Fruit fly (Drosophila melanogaster) whole organism, embryonic: ENCODE data around the gene srp.

Experiments used
- Atf3 ChIP-seq: fragments of 200-800 bp; sonication (Bioruptor generic); optimal IDR thresholded peaks from 3 replicates; lab custom pipeline; 2016; ENCODE audit warnings: missing biosample characterization, missing genetic modification characterization
- Bgb ChIP-seq: fragments of 200-800 bp; sonication (Bioruptor generic); IDR thresholded peaks from 2 replicates; pipeline ENCODE4 v1.3.6; 2022; ENCODE audit warnings: missing biosample characterization, missing genetic modification characterization; ENCODE audit not compliant: partially characterized antibody
- Blimp-1 ChIP-seq: fragments of 200-800 bp; sonication (Bioruptor generic); optimal IDR thresholded peaks from 3 replicates; lab custom pipeline; 2018; ENCODE audit warnings: missing biosample characterization, missing genetic modification characterization, mild to moderate bottlenecking, moderate library complexity, missing genetic modification reagents
- CG10654 ChIP-seq: fragments of 200-800 bp; sonication (Bioruptor generic); optimal IDR thresholded peaks from 2 replicates; lab custom pipeline; 2016; ENCODE audit warnings: missing biosample characterization, missing genetic modification characterization
- CG11247 ChIP-seq: fragments of 200-800 bp; sonication (Bioruptor generic); IDR thresholded peaks from 2 replicates; pipeline ENCODE4 v1.3.6; 2022; ENCODE audit warnings: missing biosample characterization, missing genetic modification characterization
- CG11723 ChIP-seq: fragments of 200-800 bp; sonication (Bioruptor generic); optimal IDR thresholded peaks from 2 replicates; lab custom pipeline; 2017; ENCODE audit warnings: missing biosample characterization, mild to moderate bottlenecking, missing genetic modification characterization
- CG1233 ChIP-seq: fragments of 200-800 bp; sonication (Bioruptor generic); optimal IDR thresholded peaks from 4 replicates; lab custom pipeline; 2018; ENCODE audit warnings: missing biosample characterization, mild to moderate bottlenecking, missing genetic modification characterization
- CG15514 ChIP-seq: fragments of 200-800 bp; sonication (Bioruptor generic); optimal IDR thresholded peaks from 3 replicates; lab custom pipeline; 2017; ENCODE audit warnings: missing biosample characterization, missing genetic modification characterization, mild to moderate bottlenecking, moderate library complexity, missing genetic modification reagents
- CG15601 ChIP-seq: fragments of 200-800 bp; sonication (Bioruptor generic); optimal IDR thresholded peaks from 3 replicates; lab custom pipeline; 2019; ENCODE audit warnings: missing biosample characterization, mild to moderate bottlenecking, missing genetic modification characterization, moderate library complexity
- CG1602 ChIP-seq: fragments of 200-800 bp; sonication (Bioruptor generic); optimal IDR thresholded peaks from 3 replicates; lab custom pipeline; 2016; ENCODE audit warnings: missing biosample characterization, missing genetic modification characterization
- CG17359 ChIP-seq: fragments of 200-800 bp; sonication (Bioruptor generic); optimal IDR thresholded peaks from 3 replicates; lab custom pipeline; 2018; ENCODE audit warnings: missing biosample characterization, mild to moderate bottlenecking, missing genetic modification characterization, moderate library complexity
- CG18476 ChIP-seq: fragments of 200-800 bp; sonication (Bioruptor generic); optimal IDR thresholded peaks from 2 replicates; lab custom pipeline; 2016; ENCODE audit warnings: missing biosample characterization, mild to moderate bottlenecking, missing genetic modification characterization
- CG18619 ChIP-seq: fragments of 200-800 bp; sonication (Bioruptor generic); optimal IDR thresholded peaks from 3 replicates; lab custom pipeline; 2017; ENCODE audit warnings: missing biosample characterization, mild to moderate bottlenecking, missing genetic modification characterization
- CG2678 ChIP-seq: fragments of 200-800 bp; sonication (Bioruptor generic); optimal IDR thresholded peaks from 3 replicates; lab custom pipeline; 2019; ENCODE audit warnings: missing biosample characterization, mild to moderate bottlenecking, missing genetic modification characterization, moderate library complexity
- CG31441 ChIP-seq: fragments of 200-800 bp; sonication (Bioruptor generic); IDR thresholded peaks from 2 replicates; pipeline ENCODE4 v1.3.6; 2022; ENCODE audit warnings: missing biosample characterization, missing genetic modification characterization
- CG3726 ChIP-seq: fragments of 200-800 bp; sonication (Bioruptor generic); IDR thresholded peaks from 3 replicates; pipeline ENCODE4, ENCODE4 v1.3.6; 2022; ENCODE audit warnings: missing biosample characterization, missing genetic modification characterization
- CG7745 ChIP-seq: fragments of 200-800 bp; sonication (Bioruptor generic); optimal IDR thresholded peaks from 2 replicates; lab custom pipeline; 2018; ENCODE audit warnings: missing biosample characterization, mild to moderate bottlenecking, missing genetic modification characterization, moderate library complexity
- CG8281 ChIP-seq: fragments of 200-800 bp; sonication (Bioruptor generic); optimal IDR thresholded peaks from 2 replicates; lab custom pipeline; 2018; ENCODE audit warnings: missing biosample characterization, mild to moderate bottlenecking, missing genetic modification characterization, moderate library complexity
- CG8359 ChIP-seq: fragments of 200-800 bp; sonication (Bioruptor generic); optimal IDR thresholded peaks from 2 replicates; lab custom pipeline; 2017; ENCODE audit warnings: missing biosample characterization, mild to moderate bottlenecking, missing genetic modification characterization, borderline replicate concordance
- CG8924 ChIP-seq: fragments of 200-800 bp; optimal IDR thresholded peaks from 3 replicates; lab custom pipeline; 2019; ENCODE audit warnings: missing biosample characterization, mild to moderate bottlenecking, missing genetic modification characterization, moderate library complexity
- CrebB ChIP-seq: fragments of 200-800 bp; sonication (Bioruptor generic); optimal IDR thresholded peaks from 3 replicates; lab custom pipeline; 2018; ENCODE audit warnings: missing biosample characterization, mild to moderate bottlenecking, missing genetic modification characterization
- Dad ChIP-seq: fragments of 200-800 bp; sonication (Bioruptor generic); optimal IDR thresholded peaks from 3 replicates; lab custom pipeline; 2016; ENCODE audit warnings: missing biosample characterization, missing genetic modification characterization
- Dfd ChIP-seq, 2 experiments: fragments of >200 bp; optimal IDR thresholded peaks; 2 replicates each; lab custom pipeline; 2017; ENCODE audit warnings: missing biosample characterization in 2 of 2, missing genetic modification characterization in 2 of 2
- Dip3 ChIP-seq: fragments of 200-800 bp; sonication (Bioruptor generic); optimal IDR thresholded peaks from 3 replicates; lab custom pipeline; 2016; ENCODE audit warnings: missing biosample characterization, missing genetic modification characterization
- Elba2 ChIP-seq: fragments of 200-800 bp; sonication (Bioruptor generic); optimal IDR thresholded peaks from 3 replicates; lab custom pipeline; 2016; ENCODE audit warnings: missing biosample characterization, missing genetic modification characterization
- HmgD ChIP-seq: fragments of 200-800 bp; sonication (Bioruptor generic); optimal IDR thresholded peaks from 3 replicates; lab custom pipeline; 2016; ENCODE audit warnings: missing biosample characterization, missing genetic modification characterization
- Sry-β ChIP-seq: fragments of 200-800 bp; sonication (Bioruptor generic); optimal IDR thresholded peaks from 2 replicates; lab custom pipeline; 2018; ENCODE audit warnings: missing biosample characterization, mild to moderate bottlenecking, missing genetic modification characterization, moderate library complexity
- bigmax ChIP-seq: fragments of 200-800 bp; sonication (Bioruptor generic); optimal IDR thresholded peaks from 2 replicates; lab custom pipeline; 2018; ENCODE audit warnings: missing biosample characterization, mild to moderate bottlenecking, missing genetic modification characterization
- bowl ChIP-seq: fragments of 200-800 bp; sonication (Bioruptor generic); IDR thresholded peaks from 2 replicates; pipeline ENCODE4 v1.3.6; 2022; ENCODE audit warnings: missing biosample characterization, missing genetic modification characterization
- btn ChIP-seq: fragments of 200-800 bp; sonication (Bioruptor generic); optimal IDR thresholded peaks from 2 replicates; lab custom pipeline; 2016; ENCODE audit warnings: missing biosample characterization, missing genetic modification characterization
- chm ChIP-seq: fragments of 200-800 bp; sonication (Bioruptor generic); IDR thresholded peaks from 2 replicates; pipeline ENCODE4 v1.3.6; 2022; ENCODE audit warnings: missing biosample characterization, missing genetic modification characterization
- corto ChIP-seq: fragments of 200-800 bp; sonication (Bioruptor generic); optimal IDR thresholded peaks from 2 replicates; lab custom pipeline; 2016; ENCODE audit warnings: missing biosample characterization, mild to moderate bottlenecking, missing genetic modification characterization, moderate library complexity
- cwo ChIP-seq: fragments of 200-800 bp; sonication (Bioruptor generic); optimal IDR thresholded peaks from 3 replicates; lab custom pipeline; 2017; ENCODE audit warnings: missing biosample characterization, missing genetic modification characterization, mild to moderate bottlenecking, moderate library complexity, missing genetic modification reagents
- da ChIP-seq: fragments of 200-800 bp; sonication (Bioruptor generic); optimal IDR thresholded peaks from 2 replicates; lab custom pipeline; 2016; ENCODE audit warnings: missing biosample characterization, missing genetic modification characterization
- disco-r ChIP-seq: fragments of 200-800 bp; sonication (Bioruptor generic); optimal IDR thresholded peaks from 2 replicates; lab custom pipeline; 2016; ENCODE audit warnings: missing biosample characterization, missing genetic modification characterization
- en ChIP-seq: fragments of 200-800 bp; sonication (Bioruptor generic); optimal IDR thresholded peaks from 2 replicates; lab custom pipeline; 2016; ENCODE audit warnings: missing biosample characterization, missing genetic modification characterization
- eve ChIP-seq, 2 experiments: fragments of >200 bp; optimal IDR thresholded peaks; 2 replicates each; lab custom pipeline; 2017; ENCODE audit warnings: missing biosample characterization in 2 of 2, missing genetic modification characterization in 2 of 2
- exex ChIP-seq: fragments of 200-800 bp; sonication (Bioruptor generic); optimal IDR thresholded peaks from 4 replicates; lab custom pipeline; 2018; ENCODE audit warnings: missing biosample characterization, mild to moderate bottlenecking, missing genetic modification characterization, moderate library complexity
- eyg ChIP-seq: fragments of 200-800 bp; sonication (Bioruptor generic); optimal IDR thresholded peaks from 3 replicates; lab custom pipeline; 2016; ENCODE audit warnings: missing biosample characterization, missing genetic modification characterization
- fd102C ChIP-seq: fragments of 200-800 bp; sonication (Bioruptor generic); optimal IDR thresholded peaks from 2 replicates; lab custom pipeline; 2018; ENCODE audit warnings: missing biosample characterization, mild to moderate bottlenecking, missing genetic modification characterization, moderate library complexity
- ftz-f1 ChIP-seq: fragments of 200-800 bp; sonication (Bioruptor generic); optimal IDR thresholded peaks from 2 replicates; lab custom pipeline; 2016; ENCODE audit warnings: missing biosample characterization, missing genetic modification characterization
- nau ChIP-seq: fragments of 200-800 bp; sonication (Bioruptor generic); optimal IDR thresholded peaks from 3 replicates; lab custom pipeline; 2017; ENCODE audit warnings: missing biosample characterization, mild to moderate bottlenecking, missing genetic modification characterization, missing genetic modification reagents
- onecut ChIP-seq: fragments of 200-800 bp; sonication (Bioruptor generic); IDR thresholded peaks from 2 replicates; pipeline ENCODE4 v1.3.6; 2022; ENCODE audit warnings: missing biosample characterization, missing genetic modification characterization
- pho ChIP-seq: fragments of 200-800 bp; sonication (Bioruptor generic); optimal IDR thresholded peaks from 2 replicates; lab custom pipeline; 2016; ENCODE audit warnings: missing biosample characterization, missing genetic modification characterization
- pnt ChIP-seq: fragments of 200-800 bp; sonication (Bioruptor generic); optimal IDR thresholded peaks from 3 replicates; lab custom pipeline; 2016; ENCODE audit warnings: missing biosample characterization, missing genetic modification characterization
- pum ChIP-seq: fragments of 200-800 bp; sonication (Bioruptor generic); optimal IDR thresholded peaks from 2 replicates; lab custom pipeline; 2016; ENCODE audit warnings: missing biosample characterization, missing genetic modification characterization
- ro ChIP-seq: fragments of 200-800 bp; sonication (Bioruptor generic); IDR thresholded peaks from 2 replicates; pipeline ENCODE4 v1.3.6; 2022; ENCODE audit warnings: missing biosample characterization, missing genetic modification characterization
- row ChIP-seq: fragments of 200-800 bp; sonication (Bioruptor generic); IDR thresholded peaks from 3 replicates; pipeline ENCODE4 v1.3.6; 2022; ENCODE audit warnings: missing biosample characterization, missing genetic modification characterization
- salm ChIP-seq: fragments of 200-800 bp; sonication (Bioruptor generic); optimal IDR thresholded peaks from 2 replicates; lab custom pipeline; 2018; ENCODE audit warnings: missing biosample characterization, mild to moderate bottlenecking, missing genetic modification characterization
- seq ChIP-seq: fragments of 200-800 bp; sonication (Bioruptor generic); IDR thresholded peaks from 2 replicates; pipeline ENCODE4 v1.3.6; 2022; ENCODE audit warnings: missing biosample characterization, missing genetic modification characterization
- sima ChIP-seq: fragments of 200-800 bp; sonication (Bioruptor generic); optimal IDR thresholded peaks from 2 replicates; lab custom pipeline; 2016; ENCODE audit warnings: missing biosample characterization, missing genetic modification characterization
- z ChIP-seq: fragments of 200-800 bp; sonication (Bioruptor generic); IDR thresholded peaks from 3 replicates; pipeline ENCODE4 v1.3.6; 2022; ENCODE audit warnings: missing biosample characterization, missing genetic modification characterization

Gene srp

dm6 chr3R:15974235-15974634, 11.7 kb upstream of the srp start (continued):
- TF ChIP-seq Atf3 (GFP tag; lab: Kevin White, UChicago), result peak; percentile 65
- TF ChIP-seq nau (GFP tag; lab: Kevin White, UChicago), result peak; percentile 75
- peak; percentile 75 for TF ChIP-seq btn (GFP tag; lab: Kevin White, UChicago)
- TF ChIP-seq bigmax (GFP tag; lab: Kevin White, UChicago), result no peak
- TF ChIP-seq CG11723, result peak; percentile 59
- no peak for TF ChIP-seq Elba2 (GFP tag; lab: Kevin White, UChicago)
- TF ChIP-seq CG15601 (tag; lab: Kevin White, UChicago), result peak; percentile 63
- TF ChIP-seq pum (GFP tag; lab: Kevin White, UChicago), result peak; percentile 77
- no peak for TF ChIP-seq CG3726 (GFP tag; lab: Robert Waterston, UW)
- peak; percentile 59 for TF ChIP-seq CG18476 (GFP tag; lab: Kevin White, UChicago)
- TF ChIP-seq ro (GFP tag; lab: Robert Waterston, UW), result no peak
- peak; percentile 48 for TF ChIP-seq CG8359
- TF ChIP-seq Dfd (GFP tag; optimal IDR thresholded peaks at IDR 0.05; lab: Kevin White, UChicago), result no peak
- TF ChIP-seq en (GFP tag; lab: Kevin White, UChicago), result peak; percentile 62
- no peak for TF ChIP-seq fd102C
- TF ChIP-seq CG11247, result no peak
- TF ChIP-seq seq (GFP tag; lab: Robert Waterston, UW), result no peak
- TF ChIP-seq row (GFP tag; lab: Robert Waterston, UW), result no peak
- no peak for TF ChIP-seq chm
- TF ChIP-seq sima (GFP tag; lab: Kevin White, UChicago), result peak; percentile 42
- TF ChIP-seq exex (tag; lab: Kevin White, UChicago), result peak; percentile 15
- peak; percentile 91 for TF ChIP-seq CG2678 (tag; lab: Kevin White, UChicago)
- peak; percentile 82 for TF ChIP-seq CG8924 (tag; lab: Kevin White, UChicago)
- no peak for TF ChIP-seq bowl
- no peak for TF ChIP-seq eve (GFP tag; optimal IDR thresholded peaks at IDR 0.05; lab: Kevin White, UChicago)
- TF ChIP-seq disco-r (GFP tag; lab: Kevin White, UChicago), result peak; percentile 50
- peak; percentile 76 for TF ChIP-seq eyg
- TF ChIP-seq Dip3, result peak; percentile 58
- TF ChIP-seq CG1602 (GFP tag; lab: Kevin White, UChicago), result peak; percentile 68
- TF ChIP-seq z (GFP tag; lab: Robert Waterston, UW), result no peak
- TF ChIP-seq salm (tag; lab: Kevin White, UChicago), result peak; percentile 76
- peak; percentile 74 for TF ChIP-seq CG18619 (GFP tag; lab: Kevin White, UChicago)
- peak; percentile 69 for TF ChIP-seq da (GFP tag; lab: Kevin White, UChicago)
- TF ChIP-seq Blimp-1 (GFP tag; lab: Kevin White, UChicago), result peak; percentile 80
- TF ChIP-seq CG8281 (tag; lab: Kevin White, UChicago), result peak; percentile 60
- peak; percentile 71 for TF ChIP-seq CG1233
- no peak for TF ChIP-seq Sry-β (GFP tag; lab: Kevin White, UChicago)
- TF ChIP-seq Bgb, result no peak
- TF ChIP-seq Dad (GFP tag; lab: Kevin White, UChicago), result peak; percentile 80
- TF ChIP-seq CG15514 (GFP tag; lab: Kevin White, UChicago), result peak; percentile 56
- TF ChIP-seq CG7745 (tag; lab: Kevin White, UChicago), result no peak
- no peak for TF ChIP-seq ftz-f1 (GFP tag; lab: Kevin White, UChicago)
- peak; percentile 45 for TF ChIP-seq CrebB (tag; lab: Kevin White, UChicago)
- TF ChIP-seq HmgD (GFP tag; lab: Kevin White, UChicago), result no peak
- peak; percentile 70 for TF ChIP-seq pho (GFP tag; lab: Kevin White, UChicago)
- peak; percentile 51 for TF ChIP-seq corto (GFP tag; lab: Kevin White, UChicago)
- TF ChIP-seq CG10654 (GFP tag; lab: Kevin White, UChicago), result peak; percentile 73
- TF ChIP-seq CG31441 (GFP tag; lab: Robert Waterston, UW), result no peak
- peak; percentile 78 for TF ChIP-seq pnt
- peak; percentile 81 for TF ChIP-seq cwo (GFP tag; lab: Kevin White, UChicago)
- peak; percentile 61 for TF ChIP-seq onecut (GFP tag; lab: Robert Waterston, UW)
- peak; percentile 89 for TF ChIP-seq CG17359 (tag; lab: Kevin White, UChicago)
